Fruit fly (Drosophila melanogaster) whole organism, prepupa: ENCODE data around the gene CG34258.

Experiments
- Blimp-1 ChIP-seq: fragments of 200-800 bp; sonication (Bioruptor generic); optimal IDR thresholded peaks from 3 replicates; lab custom pipeline; 2017; ENCODE audit warnings: missing biosample characterization, missing genetic modification characterization, mild to moderate bottlenecking, moderate library complexity, missing genetic modification reagents
- CG10631 ChIP-seq: fragments of 200-800 bp; sonication (Bioruptor generic); optimal IDR thresholded peaks from 2 replicates; lab custom pipeline; 2016; ENCODE audit warnings: missing biosample characterization, missing genetic modification characterization
- CG11294 ChIP-seq: fragments of 200-800 bp; sonication (Bioruptor generic); IDR thresholded peaks from 2 replicates; pipeline ENCODE4 v1.3.6; 2022; ENCODE audit warnings: missing biosample characterization, missing genetic modification characterization
- CG11762 ChIP-seq: fragments of 200-800 bp; sonication (Bioruptor generic); optimal IDR thresholded peaks from 3 replicates; lab custom pipeline; 2016; ENCODE audit warnings: missing biosample characterization, missing genetic modification characterization; ENCODE audit not compliant: insufficient read depth
- CG11902 ChIP-seq: fragments of 200-800 bp; sonication (Bioruptor generic); optimal IDR thresholded peaks from 3 replicates; lab custom pipeline; 2016; ENCODE audit warnings: missing biosample characterization, missing genetic modification characterization
- CG15336 ChIP-seq: fragments of 200-800 bp; sonication (Bioruptor generic); IDR thresholded peaks from 2 replicates; pipeline ENCODE4 v1.3.6; 2022; ENCODE audit warnings: missing biosample characterization, missing genetic modification characterization
- CG1621 ChIP-seq: fragments of 200-800 bp; sonication (Bioruptor generic); optimal IDR thresholded peaks from 3 replicates; lab custom pipeline; 2018; ENCODE audit warnings: missing biosample characterization, mild to moderate bottlenecking, missing genetic modification characterization
- CG16779 ChIP-seq: fragments of 200-800 bp; sonication (Bioruptor generic); optimal IDR thresholded peaks from 3 replicates; lab custom pipeline; 2017; ENCODE audit warnings: missing biosample characterization, mild to moderate bottlenecking, missing genetic modification characterization
- CG3032 ChIP-seq: fragments of 200-800 bp; optimal IDR thresholded peaks from 2 replicates; lab custom pipeline; 2019; ENCODE audit warnings: missing biosample characterization, mild to moderate bottlenecking, missing genetic modification characterization, moderate library complexity
- CG31627 ChIP-seq: fragments of 200-800 bp; sonication (Bioruptor generic); optimal IDR thresholded peaks from 3 replicates; lab custom pipeline; 2016; ENCODE audit warnings: missing biosample characterization, missing genetic modification characterization
- CG32006 ChIP-seq: fragments of 200-800 bp; sonication (Bioruptor generic); optimal IDR thresholded peaks from 3 replicates; lab custom pipeline; 2017; ENCODE audit warnings: missing biosample characterization, mild to moderate bottlenecking, missing genetic modification characterization
- CG34406 ChIP-seq: fragments of 200-800 bp; sonication (Bioruptor generic); optimal IDR thresholded peaks from 3 replicates; lab custom pipeline; 2016; ENCODE audit warnings: missing biosample characterization, missing genetic modification characterization
- CG3919 ChIP-seq: fragments of 200-800 bp; sonication (Bioruptor generic); optimal IDR thresholded peaks from 3 replicates; lab custom pipeline; 2016; ENCODE audit warnings: missing biosample characterization, missing genetic modification characterization
- CG6163 ChIP-seq: fragments of 200-800 bp; sonication (Bioruptor generic); IDR thresholded peaks from 3 replicates; pipeline ENCODE4 v1.3.6; 2022; ENCODE audit warnings: missing biosample characterization, missing genetic modification characterization
- CG6276 ChIP-seq: fragments of 200-800 bp; sonication (Bioruptor generic); optimal IDR thresholded peaks from 2 replicates; lab custom pipeline; 2017; ENCODE audit warnings: missing biosample characterization, mild to moderate bottlenecking, missing genetic modification characterization
- CG6808 ChIP-seq: fragments of 200-800 bp; sonication (Bioruptor generic); optimal IDR thresholded peaks from 3 replicates; lab custom pipeline; 2017; ENCODE audit warnings: missing biosample characterization, missing genetic modification characterization, mild to moderate bottlenecking, moderate library complexity, missing genetic modification reagents
- CG6854 ChIP-seq: fragments of 200-800 bp; sonication (Bioruptor generic); optimal IDR thresholded peaks from 2 replicates; lab custom pipeline; 2017; ENCODE audit warnings: missing biosample characterization, mild to moderate bottlenecking, missing genetic modification characterization
- CG7368 ChIP-seq: fragments of 200-800 bp; sonication (Bioruptor generic); optimal IDR thresholded peaks from 3 replicates; lab custom pipeline; 2016; ENCODE audit warnings: missing biosample characterization, missing genetic modification characterization
- CG8119 ChIP-seq: fragments of 200-800 bp; sonication (Bioruptor generic); IDR thresholded peaks from 3 replicates; pipeline ENCODE4 v1.3.6; 2022; ENCODE audit warnings: missing biosample characterization, missing genetic modification characterization
- CG8319 ChIP-seq: fragments of 200-800 bp; sonication (Bioruptor generic); optimal IDR thresholded peaks from 3 replicates; lab custom pipeline; 2016; ENCODE audit warnings: missing biosample characterization, missing genetic modification characterization
- CG9139 ChIP-seq: fragments of 200-800 bp; sonication (Bioruptor generic); optimal IDR thresholded peaks from 3 replicates; lab custom pipeline; 2017; ENCODE audit warnings: missing biosample characterization, mild to moderate bottlenecking, missing genetic modification characterization
- Eip75B ChIP-seq: fragments of 200-800 bp; sonication (Bioruptor generic); optimal IDR thresholded peaks from 3 replicates; lab custom pipeline; 2016; ENCODE audit warnings: missing biosample characterization, missing genetic modification characterization
- Eip78C ChIP-seq: fragments of 200-800 bp; sonication (Bioruptor generic); peaks from one replicate; lab custom pipeline; 2016; ENCODE audit warnings: missing biosample characterization, missing genetic modification characterization
- Eip93F ChIP-seq: fragments of 200-800 bp; sonication (Bioruptor generic); optimal IDR thresholded peaks from 2 replicates; lab custom pipeline; 2016; ENCODE audit warnings: missing biosample characterization, mild to moderate bottlenecking, missing genetic modification characterization
- Ets21C ChIP-seq: fragments of 200-800 bp; sonication (Bioruptor generic); optimal IDR thresholded peaks from 3 replicates; lab custom pipeline; 2016; ENCODE audit warnings: missing biosample characterization, missing genetic modification characterization
- Gug ChIP-seq: fragments of 200-800 bp; sonication (Bioruptor generic); IDR thresholded peaks from 2 replicates; pipeline ENCODE4 v1.3.6; 2022; ENCODE audit warnings: missing biosample characterization, missing genetic modification characterization
- Hr38 ChIP-seq: sonication (Bioruptor generic); optimal IDR thresholded peaks from 2 replicates; lab custom pipeline; 2016; ENCODE audit warnings: missing biosample characterization, missing genetic modification characterization
- Hr4 ChIP-seq: fragments of 200-800 bp; sonication (Bioruptor generic); optimal IDR thresholded peaks from 3 replicates; lab custom pipeline; 2016; ENCODE audit warnings: missing biosample characterization, missing genetic modification characterization
- Met ChIP-seq: fragments of 200-800 bp; sonication (Bioruptor generic); optimal IDR thresholded peaks from 3 replicates; lab custom pipeline; 2016; ENCODE audit warnings: missing biosample characterization, missing genetic modification characterization
- OdsH ChIP-seq: fragments of 200-800 bp; sonication (Bioruptor generic); optimal IDR thresholded peaks from 3 replicates; lab custom pipeline; 2016; ENCODE audit warnings: missing biosample characterization, missing genetic modification characterization
- Smox ChIP-seq: fragments of 200-800 bp; sonication (Bioruptor generic); optimal IDR thresholded peaks from 3 replicates; lab custom pipeline; 2016; ENCODE audit warnings: missing biosample characterization, missing genetic modification characterization
- Sox102F ChIP-seq: fragments of 200-800 bp; sonication (Bioruptor generic); optimal IDR thresholded peaks from 2 replicates; lab custom pipeline; 2016; ENCODE audit warnings: missing biosample characterization, mild to moderate bottlenecking, missing genetic modification characterization
- Sox14 ChIP-seq: fragments of 200-800 bp; sonication (Bioruptor generic); optimal IDR thresholded peaks from 3 replicates; lab custom pipeline; 2016; ENCODE audit warnings: missing biosample characterization, missing genetic modification characterization
- Sox15 ChIP-seq: fragments of 200-800 bp; sonication (Bioruptor generic); optimal IDR thresholded peaks from 3 replicates; lab custom pipeline; 2016; ENCODE audit warnings: missing biosample characterization, missing genetic modification characterization
- achi ChIP-seq: fragments of 200-800 bp; sonication (Bioruptor generic); optimal IDR thresholded peaks from 3 replicates; lab custom pipeline; 2016; ENCODE audit warnings: missing biosample characterization, missing genetic modification characterization
- cyc ChIP-seq: fragments of 200-800 bp; sonication (Bioruptor generic); optimal IDR thresholded peaks from 3 replicates; lab custom pipeline; 2016; ENCODE audit warnings: missing biosample characterization, missing genetic modification characterization
- dsx ChIP-seq: fragments of 200-800 bp; optimal IDR thresholded peaks from 3 replicates; lab custom pipeline; 2019; ENCODE audit warnings: missing biosample characterization, mild to moderate bottlenecking, missing genetic modification characterization, moderate library complexity; ENCODE audit not compliant: poor library complexity, severe bottlenecking
- eg ChIP-seq: fragments of 200-800 bp; sonication (Bioruptor generic); IDR thresholded peaks from 3 replicates; pipeline ENCODE4 v1.3.6; 2022; ENCODE audit warnings: missing biosample characterization, missing genetic modification characterization
- esn ChIP-seq: fragments of 200-800 bp; sonication (Bioruptor generic); optimal IDR thresholded peaks from 2 replicates; lab custom pipeline; 2016; ENCODE audit warnings: missing biosample characterization, mild to moderate bottlenecking, missing genetic modification characterization, moderate library complexity
- fd59A ChIP-seq: fragments of 200-800 bp; sonication (Bioruptor generic); optimal IDR thresholded peaks from 2 replicates; lab custom pipeline; 2017; ENCODE audit warnings: missing biosample characterization, mild to moderate bottlenecking, missing genetic modification characterization, missing genetic modification reagents
- fd85E ChIP-seq: fragments of 200-800 bp; sonication (Bioruptor generic); optimal IDR thresholded peaks from 3 replicates; lab custom pipeline; 2016; ENCODE audit warnings: missing biosample characterization, missing genetic modification characterization
- fkh ChIP-seq: fragments of 200-800 bp; sonication (Bioruptor generic); optimal IDR thresholded peaks from 3 replicates; lab custom pipeline; 2017; ENCODE audit warnings: missing biosample characterization, mild to moderate bottlenecking, missing genetic modification characterization, moderate library complexity
- lz ChIP-seq: fragments of 200-800 bp; sonication (Bioruptor generic); optimal IDR thresholded peaks from 3 replicates; lab custom pipeline; 2016; ENCODE audit warnings: missing biosample characterization, missing genetic modification characterization
- pdm3 ChIP-seq: fragments of 200-800 bp; sonication (Bioruptor generic); optimal IDR thresholded peaks from 3 replicates; lab custom pipeline; 2016; ENCODE audit warnings: missing biosample characterization, missing genetic modification characterization
- salr ChIP-seq, 2 experiments: fragments of 200-800 bp; sonication (Bioruptor generic); optimal IDR thresholded peaks; 3 replicates each; lab custom pipeline; 2016 to 2018; ENCODE audit warnings: missing biosample characterization in 2 of 2, missing genetic modification characterization in 2 of 2, mild to moderate bottlenecking in 1 of 2
- ss ChIP-seq, 2 experiments: fragments of 200-800 bp; sonication (Bioruptor generic); optimal IDR thresholded peaks; 2 replicates in 1 of 2; 3 replicates in 1 of 2; lab custom pipeline; 2017 to 2018; ENCODE audit warnings: mild to moderate bottlenecking in 2 of 2, missing biosample characterization in 2 of 2, missing genetic modification characterization in 2 of 2, moderate library complexity in 1 of 2
- svp ChIP-seq: fragments of 200-800 bp; sonication (Bioruptor generic); peaks from one replicate; lab custom pipeline; 2016; ENCODE audit warnings: missing biosample characterization, missing genetic modification characterization
- topi ChIP-seq: fragments of 200-800 bp; sonication (Bioruptor generic); optimal IDR thresholded peaks from 3 replicates; lab custom pipeline; 2016; ENCODE audit warnings: missing biosample characterization, missing genetic modification characterization
- vri ChIP-seq: fragments of 200-800 bp; sonication (Bioruptor generic); optimal IDR thresholded peaks from 3 replicates; lab custom pipeline; 2016; ENCODE audit warnings: missing biosample characterization, mild to moderate bottlenecking, missing genetic modification characterization

Gene CG34258

dm6 chr3L:19968725-19969598, 17.2 kb upstream of the CG34258 start:
- peak; percentile 52 for TF ChIP-seq svp (GFP tag; lab: Kevin White, UChicago)
- no peak for TF ChIP-seq CG8119 (GFP tag; lab: Robert Waterston, UW)
- TF ChIP-seq, all 60 proteins: peak for 1

DNA sequence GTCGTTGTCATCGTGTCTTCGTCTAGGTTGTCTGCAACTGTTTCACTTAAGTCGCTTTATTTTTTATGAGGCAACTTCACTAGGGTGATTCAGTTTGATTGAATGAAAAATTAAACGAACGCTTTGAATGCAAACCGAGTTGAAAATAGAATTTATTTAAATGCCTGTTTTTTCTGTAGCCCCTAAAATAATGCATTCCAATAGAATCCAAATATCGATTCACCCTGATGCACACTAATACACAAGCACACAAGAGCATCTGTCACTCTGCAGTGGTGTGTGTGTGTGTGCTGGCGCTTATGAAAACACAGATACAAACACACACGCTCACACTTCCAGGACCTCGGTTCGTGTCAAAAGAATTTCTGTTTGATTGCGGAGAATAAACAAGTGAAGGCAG, 10.0 kb upstream of the CG34258 start:
- TF ChIP-seq pdm3 (GFP tag; lab: Kevin White, UChicago), result peak; percentile 39
- no peak for TF ChIP-seq Blimp-1 (GFP tag; lab: Kevin White, UChicago)
- no peak for TF ChIP-seq CG11762
- peak; percentile 5 for TF ChIP-seq Sox14 (GFP tag; lab: Kevin White, UChicago)
- no peak for TF ChIP-seq CG6854 (GFP tag; lab: Kevin White, UChicago)
- TF ChIP-seq dsx (GFP tag; lab: Kevin White, UChicago), result peak; percentile 20
- TF ChIP-seq CG16779 (tag; lab: Kevin White, UChicago), result peak; percentile 8
- peak; percentile 23 for TF ChIP-seq Met (GFP tag; lab: Kevin White, UChicago)
- TF ChIP-seq CG8319 (GFP tag; lab: Kevin White, UChicago), result no peak
- TF ChIP-seq salr (GFP tag; optimal IDR thresholded peaks at IDR 0.05; lab: Kevin White, UChicago), result no peak
- no peak for TF ChIP-seq CG3032 (tag; lab: Kevin White, UChicago)
- TF ChIP-seq CG15336, result no peak
- TF ChIP-seq CG10631 (GFP tag; lab: Kevin White, UChicago), result peak; percentile 36
- TF ChIP-seq CG34406, result no peak
- TF ChIP-seq Eip78C, result peak; percentile 75
- TF ChIP-seq CG1621 (tag; lab: Kevin White, UChicago), result no peak
- TF ChIP-seq CG31627, result peak; percentile 1
- TF ChIP-seq CG11294 (GFP tag; lab: Robert Waterston, UW), result no peak
- TF ChIP-seq CG11902 (GFP tag; lab: Kevin White, UChicago), result no peak
- no peak for TF ChIP-seq CG7368 (GFP tag; lab: Kevin White, UChicago)
- no peak for TF ChIP-seq CG6163 (GFP tag; lab: Robert Waterston, UW)
- TF ChIP-seq Eip93F (GFP tag; lab: Kevin White, UChicago), result no peak
- no peak for TF ChIP-seq Gug
- no peak for TF ChIP-seq topi (GFP tag; lab: Kevin White, UChicago)
- peak; percentile 12 for TF ChIP-seq OdsH (GFP tag; lab: Kevin White, UChicago)
- no peak for TF ChIP-seq CG6276 (GFP tag; lab: Kevin White, UChicago)
- TF ChIP-seq esn, result no peak
- TF ChIP-seq Hr4 (GFP tag; lab: Kevin White, UChicago), result peak; percentile 39
- no peak for TF ChIP-seq CG3919
- peak; percentile 6 for TF ChIP-seq CG9139
- TF ChIP-seq CG6808 (GFP tag; lab: Kevin White, UChicago), result peak; percentile 2
- TF ChIP-seq ss (GFP tag; optimal IDR thresholded peaks at IDR 0.05; lab: Kevin White, UChicago), result peak in 1 of 2 experiments; percentile 51
- TF ChIP-seq eg (GFP tag; lab: Robert Waterston, UW), result no peak
- peak; percentile 36 for TF ChIP-seq achi (GFP tag; lab: Kevin White, UChicago)
- TF ChIP-seq fd85E (GFP tag; lab: Kevin White, UChicago), result no peak
- TF ChIP-seq vri, result no peak
- TF ChIP-seq CG32006 (GFP tag; lab: Kevin White, UChicago), result peak; percentile 25
- TF ChIP-seq Sox102F (GFP tag; lab: Kevin White, UChicago), result peak; percentile 7
- TF ChIP-seq fkh (GFP tag; lab: Kevin White, UChicago), result no peak
- no peak for TF ChIP-seq Eip75B (GFP tag; lab: Kevin White, UChicago)
- peak; percentile 15 for TF ChIP-seq lz (GFP tag; lab: Kevin White, UChicago)
- TF ChIP-seq Sox15 (GFP tag; lab: Kevin White, UChicago), result no peak
- peak; percentile 44 for TF ChIP-seq fd59A (GFP tag; lab: Kevin White, UChicago)
- TF ChIP-seq Smox, result no peak
- no peak for TF ChIP-seq cyc (GFP tag; lab: Kevin White, UChicago)
- TF ChIP-seq Ets21C (GFP tag; lab: Kevin White, UChicago), result no peak
- no peak for TF ChIP-seq Hr38 (GFP tag; lab: Kevin White, UChicago)
